Fruit fly (Drosophila melanogaster) whole organism, embryonic: ENCODE data around the gene CG14650.

Experiments used
- CG10274 ChIP-seq: fragments of 200-800 bp; sonication (Bioruptor generic); optimal IDR thresholded peaks from 3 replicates; lab custom pipeline; 2017; ENCODE audit warnings: missing biosample characterization, mild to moderate bottlenecking, missing genetic modification characterization
- CG11398 ChIP-seq: fragments of 200-800 bp; sonication (Bioruptor generic); optimal IDR thresholded peaks from 2 replicates; lab custom pipeline; 2016; ENCODE audit warnings: missing biosample characterization, missing genetic modification characterization
- CG13287 ChIP-seq: fragments of 200-800 bp; sonication (Bioruptor generic); IDR thresholded peaks from 2 replicates; pipeline ENCODE4 v1.3.6; 2022; ENCODE audit warnings: missing biosample characterization, missing genetic modification characterization; ENCODE audit not compliant: partially characterized antibody
- CG14965 ChIP-seq: fragments of 200-800 bp; sonication (Bioruptor generic); optimal IDR thresholded peaks from 2 replicates; lab custom pipeline; 2016; ENCODE audit warnings: missing biosample characterization, missing genetic modification characterization, borderline replicate concordance
- CG15696 ChIP-seq: fragments of 200-800 bp; sonication (Bioruptor generic); optimal IDR thresholded peaks from 2 replicates; lab custom pipeline; 2019; ENCODE audit warnings: missing biosample characterization, mild to moderate bottlenecking, missing genetic modification characterization, moderate library complexity
- CG17186 ChIP-seq: fragments of 200-800 bp; sonication (Bioruptor generic); optimal IDR thresholded peaks from 3 replicates; lab custom pipeline; 2017; ENCODE audit warnings: missing biosample characterization, missing genetic modification reagents, missing genetic modification characterization
- CG17829 ChIP-seq: fragments of 200-800 bp; optimal IDR thresholded peaks from 2 replicates; lab custom pipeline; 2019; ENCODE audit warnings: missing biosample characterization, mild to moderate bottlenecking, missing genetic modification characterization, moderate library complexity
- CG2120 ChIP-seq: fragments of 200-800 bp; sonication (Bioruptor generic); optimal IDR thresholded peaks from 3 replicates; lab custom pipeline; 2016; ENCODE audit warnings: missing biosample characterization, missing genetic modification characterization
- CG33213 ChIP-seq: fragments of 200-800 bp; sonication (Bioruptor generic); optimal IDR thresholded peaks from 3 replicates; lab custom pipeline; 2016; ENCODE audit warnings: missing biosample characterization, missing genetic modification characterization
- CG34224 ChIP-seq: fragments of 200-800 bp; sonication (Bioruptor generic); IDR thresholded peaks from 3 replicates; pipeline ENCODE4 v1.3.6; 2022; ENCODE audit warnings: missing biosample characterization, missing genetic modification characterization; ENCODE audit not compliant: partially characterized antibody
- CG4404 ChIP-seq: fragments of 200-800 bp; sonication (Bioruptor generic); IDR thresholded peaks from 2 replicates; pipeline ENCODE4 v1.3.6; 2022; ENCODE audit warnings: missing biosample characterization, missing genetic modification characterization
- CG6175 ChIP-seq: fragments of 200-800 bp; sonication (Bioruptor generic); IDR thresholded peaks from 3 replicates; pipeline ENCODE4 v1.3.6; 2022; ENCODE audit warnings: missing biosample characterization, missing genetic modification characterization
- CG6765 ChIP-seq: fragments of 200-800 bp; sonication (Bioruptor generic); optimal IDR thresholded peaks from 3 replicates; lab custom pipeline; 2017; ENCODE audit warnings: missing biosample characterization, mild to moderate bottlenecking, missing genetic modification characterization
- CG8089 ChIP-seq: fragments of 200-800 bp; sonication (Bioruptor generic); optimal IDR thresholded peaks from 3 replicates; lab custom pipeline; 2016; ENCODE audit warnings: missing biosample characterization, missing genetic modification characterization
- CG8281 ChIP-seq: fragments of 200-800 bp; sonication (Bioruptor generic); optimal IDR thresholded peaks from 2 replicates; lab custom pipeline; 2018; ENCODE audit warnings: missing biosample characterization, mild to moderate bottlenecking, missing genetic modification characterization, moderate library complexity
- CG8290 ChIP-seq, 3 experiments: fragments of 200-800 bp; sonication (Bioruptor generic); optimal IDR thresholded peaks; 2 replicates each; lab custom pipeline; 2016 to 2019; ENCODE audit warnings: missing biosample characterization in 3 of 3, missing genetic modification characterization in 3 of 3, mild to moderate bottlenecking in 2 of 3, moderate library complexity in 1 of 3
- CG9932 ChIP-seq: fragments of 200-800 bp; sonication (Bioruptor generic); IDR thresholded peaks from 2 replicates; pipeline ENCODE4 v1.3.6; 2022; ENCODE audit warnings: missing biosample characterization, missing genetic modification characterization
- Dad ChIP-seq: fragments of 200-800 bp; sonication (Bioruptor generic); optimal IDR thresholded peaks from 3 replicates; lab custom pipeline; 2016; ENCODE audit warnings: missing biosample characterization, missing genetic modification characterization
- ERR ChIP-seq: fragments of 200-800 bp; sonication (Bioruptor generic); optimal IDR thresholded peaks from 2 replicates; lab custom pipeline; 2016; ENCODE audit warnings: missing biosample characterization, missing genetic modification characterization
- Ets65A ChIP-seq: fragments of 200-800 bp; sonication (Bioruptor generic); peaks from one replicate; lab custom pipeline; 2016; ENCODE audit warnings: missing biosample characterization, missing genetic modification characterization
- Gsc ChIP-seq: fragments of 200-800 bp; sonication (Bioruptor generic); IDR thresholded peaks from 2 replicates; pipeline ENCODE4 v1.3.6; 2022; ENCODE audit warnings: missing biosample characterization, missing genetic modification characterization
- HLH54F ChIP-seq: fragments of 200-800 bp; sonication (Bioruptor generic); optimal IDR thresholded peaks from 3 replicates; lab custom pipeline; 2016; ENCODE audit warnings: missing biosample characterization, missing genetic modification characterization
- HmgD ChIP-seq: fragments of 200-800 bp; sonication (Bioruptor generic); optimal IDR thresholded peaks from 3 replicates; lab custom pipeline; 2016; ENCODE audit warnings: missing biosample characterization, missing genetic modification characterization
- Hmr ChIP-seq: fragments of 200-800 bp; sonication (Bioruptor generic); optimal IDR thresholded peaks from 3 replicates; lab custom pipeline; 2017; ENCODE audit warnings: mild to moderate bottlenecking, missing biosample characterization, missing genetic modification reagents, missing genetic modification characterization
- Lhr ChIP-seq: fragments of 200-800 bp; sonication (Bioruptor generic); optimal IDR thresholded peaks from 3 replicates; lab custom pipeline; 2017; ENCODE audit warnings: mild to moderate bottlenecking, missing biosample characterization, missing genetic modification reagents, missing genetic modification characterization
- NFAT ChIP-seq: fragments of 200-800 bp; sonication (Bioruptor generic); IDR thresholded peaks from 2 replicates; pipeline ENCODE4 v1.3.6; 2022; ENCODE audit warnings: missing biosample characterization, missing genetic modification characterization
- Nf-YA ChIP-seq: fragments of 200-800 bp; sonication (Bioruptor generic); IDR thresholded peaks from 2 replicates; pipeline ENCODE4 v1.3.6; 2022; ENCODE audit warnings: missing biosample characterization, missing genetic modification characterization
- NfI ChIP-seq: fragments of 200-800 bp; sonication (Bioruptor generic); optimal IDR thresholded peaks from 3 replicates; lab custom pipeline; 2018; ENCODE audit warnings: missing biosample characterization, mild to moderate bottlenecking, missing genetic modification characterization, moderate library complexity
- Sox102F ChIP-seq: fragments of 200-800 bp; sonication (Bioruptor generic); optimal IDR thresholded peaks from 2 replicates; lab custom pipeline; 2018; ENCODE audit warnings: missing biosample characterization, mild to moderate bottlenecking, missing genetic modification characterization, moderate library complexity
- Trl ChIP-seq, 3 experiments: fragments of >200 bp in 2 of 3; fragments of 200-800 bp in 1 of 3; sonication (Bioruptor generic) in 1 of 3; optimal IDR thresholded peaks; 2 replicates in 1 of 3; 3 replicates in 2 of 3; lab custom pipeline; 2016 to 2017; ENCODE audit warnings: missing biosample characterization in 1 of 3, missing genetic modification characterization in 1 of 3
- az2 ChIP-seq: fragments of 200-800 bp; sonication (Bioruptor generic); optimal IDR thresholded peaks from 3 replicates; lab custom pipeline; 2016; ENCODE audit warnings: missing biosample characterization, missing genetic modification characterization
- danr ChIP-seq: fragments of 200-800 bp; sonication (Bioruptor generic); IDR thresholded peaks from 2 replicates; pipeline ENCODE4 v1.3.6; 2022; ENCODE audit warnings: missing biosample characterization, missing genetic modification characterization
- en ChIP-seq: fragments of 200-800 bp; sonication (Bioruptor generic); optimal IDR thresholded peaks from 2 replicates; lab custom pipeline; 2016; ENCODE audit warnings: missing biosample characterization, missing genetic modification characterization
- eve ChIP-seq, 2 experiments: fragments of >200 bp; optimal IDR thresholded peaks; 2 replicates each; lab custom pipeline; 2017; ENCODE audit warnings: missing biosample characterization in 2 of 2, missing genetic modification characterization in 2 of 2
- fd96Cb ChIP-seq: fragments of 200-800 bp; sonication (Bioruptor generic); optimal IDR thresholded peaks from 2 replicates; lab custom pipeline; 2018; ENCODE audit warnings: missing biosample characterization, mild to moderate bottlenecking, missing genetic modification characterization, moderate library complexity
- gcm ChIP-seq: fragments of 200-800 bp; sonication (Bioruptor generic); optimal IDR thresholded peaks from 2 replicates; lab custom pipeline; 2019; ENCODE audit warnings: missing biosample characterization, mild to moderate bottlenecking, missing genetic modification characterization, moderate library complexity
- gem ChIP-seq: fragments of 200-800 bp; sonication (Bioruptor generic); optimal IDR thresholded peaks from 2 replicates; lab custom pipeline; 2019; ENCODE audit warnings: missing biosample characterization, mild to moderate bottlenecking, missing genetic modification characterization, moderate library complexity
- her ChIP-seq: fragments of 200-800 bp; sonication (Bioruptor generic); optimal IDR thresholded peaks from 2 replicates; lab custom pipeline; 2016; ENCODE audit warnings: missing biosample characterization, missing genetic modification characterization
- jumu ChIP-seq: fragments of 200-800 bp; sonication (Bioruptor generic); optimal IDR thresholded peaks from 3 replicates; lab custom pipeline; 2016; ENCODE audit warnings: missing biosample characterization, missing genetic modification characterization
- kni ChIP-seq: fragments of 200-800 bp; sonication (Bioruptor generic); optimal IDR thresholded peaks from 3 replicates; lab custom pipeline; 2017; ENCODE audit warnings: mild to moderate bottlenecking, missing biosample characterization, missing genetic modification reagents, missing genetic modification characterization
- luna ChIP-seq: fragments of 200-800 bp; sonication (Bioruptor generic); optimal IDR thresholded peaks from 2 replicates; lab custom pipeline; 2016; ENCODE audit warnings: missing biosample characterization, missing genetic modification characterization
- odd ChIP-seq: fragments of 200-800 bp; sonication (Bioruptor generic); optimal IDR thresholded peaks from 2 replicates; lab custom pipeline; 2017; ENCODE audit warnings: missing biosample characterization, mild to moderate bottlenecking, missing genetic modification characterization
- pnt ChIP-seq: fragments of 200-800 bp; sonication (Bioruptor generic); optimal IDR thresholded peaks from 3 replicates; lab custom pipeline; 2016; ENCODE audit warnings: missing biosample characterization, missing genetic modification characterization
- pum ChIP-seq: fragments of 200-800 bp; sonication (Bioruptor generic); optimal IDR thresholded peaks from 2 replicates; lab custom pipeline; 2016; ENCODE audit warnings: missing biosample characterization, missing genetic modification characterization
- rib ChIP-seq: fragments of 200-800 bp; sonication (Bioruptor generic); IDR thresholded peaks from 2 replicates; pipeline ENCODE4 v1.3.6; 2022; ENCODE audit warnings: missing biosample characterization, missing genetic modification characterization
- sc ChIP-seq, 3 experiments: fragments of >200 bp in 2 of 3; fragments of 200-800 bp in 1 of 3; sonication (Bioruptor generic) in 1 of 3; optimal IDR thresholded peaks; 2 replicates in 2 of 3; 3 replicates in 1 of 3; lab custom pipeline; 2017; ENCODE audit warnings: mild to moderate bottlenecking in 1 of 3, missing biosample characterization in 1 of 3, missing genetic modification characterization in 1 of 3, missing genetic modification reagents in 1 of 3
- slp2 ChIP-seq: fragments of 200-800 bp; sonication (Bioruptor generic); optimal IDR thresholded peaks from 2 replicates; lab custom pipeline; 2016; ENCODE audit warnings: missing biosample characterization, missing genetic modification characterization
- tgo ChIP-seq: fragments of 200-800 bp; sonication (Bioruptor generic); IDR thresholded peaks from 3 replicates; pipeline ENCODE4 v1.3.6; 2022; ENCODE audit warnings: missing biosample characterization, missing genetic modification characterization
- usp ChIP-seq: fragments of >200 bp; optimal IDR thresholded peaks from 2 replicates; lab custom pipeline; 2017; ENCODE audit warnings: missing biosample characterization, missing genetic modification characterization
- zen ChIP-seq: fragments of 200-800 bp; sonication (Bioruptor generic); optimal IDR thresholded peaks from 3 replicates; lab custom pipeline; 2018; ENCODE audit warnings: missing biosample characterization, mild to moderate bottlenecking, missing genetic modification characterization, moderate library complexity

CG14650 gene

dm6 chr3R:4387490-4387889 is 49.7 kb upstream of the CG14650 start, which contains the start of gene tub (continued):
- no peak for TF ChIP-seq Gsc
- peak; percentile 65 for TF ChIP-seq CG2120
- TF ChIP-seq fd96Cb (tag; lab: Kevin White, UChicago): no peak
- no peak for TF ChIP-seq usp
- no peak for TF ChIP-seq CG10274 (GFP tag; lab: Kevin White, UChicago)
- TF ChIP-seq CG33213: peak; percentile 14
- TF ChIP-seq NFAT (GFP tag; lab: Robert Waterston, UW): no peak
- no peak for TF ChIP-seq CG8281
- peak; percentile 28 for TF ChIP-seq Dad (GFP tag; lab: Kevin White, UChicago)
- TF ChIP-seq az2 (GFP tag; lab: Kevin White, UChicago): peak; percentile 35
- peak; percentile 67 for TF ChIP-seq zen (tag; lab: Kevin White, UChicago)
- TF ChIP-seq CG8089 (GFP tag; lab: Kevin White, UChicago): peak; percentile 1
- TF ChIP-seq Sox102F: no peak
- TF ChIP-seq rib (GFP tag; lab: Robert Waterston, UW): no peak
- TF ChIP-seq Trl (optimal IDR thresholded peaks at IDR 0.05; lab: Kevin White, UChicago): peak in 1 of 2 experiments; percentile 7
- peak; percentile 10 for TF ChIP-seq Trl (GFP tag; optimal IDR thresholded peaks at IDR 0.05; lab: Kevin White, UChicago)
- peak; percentile 62 for TF ChIP-seq Lhr (GFP tag; lab: Kevin White, UChicago)
- TF ChIP-seq Nf-YA (GFP tag; lab: Robert Waterston, UW): no peak
- TF ChIP-seq kni: no peak
- TF ChIP-seq HmgD (GFP tag; lab: Kevin White, UChicago): peak; percentile 67
- peak; percentile 52; the same call in 1 of the 2 replicates for TF ChIP-seq CG13287 (GFP tag; lab: Robert Waterston, UW)
- no peak for TF ChIP-seq CG6765 (GFP tag; lab: Kevin White, UChicago)
- no peak for TF ChIP-seq en (GFP tag; lab: Kevin White, UChicago)
- peak; percentile 13 for TF ChIP-seq jumu
- TF ChIP-seq ERR (GFP tag; lab: Kevin White, UChicago): no peak
- TF ChIP-seq HLH54F (GFP tag; lab: Kevin White, UChicago): peak; percentile 28
- TF ChIP-seq eve (GFP tag; optimal IDR thresholded peaks at IDR 0.05; lab: Kevin White, UChicago): no peak
- peak; percentile 40 for TF ChIP-seq odd
- TF ChIP-seq CG11398 (GFP tag; lab: Kevin White, UChicago): peak; percentile 30
- TF ChIP-seq CG9932: no peak
- no peak for TF ChIP-seq tgo (GFP tag; lab: Robert Waterston, UW)
- TF ChIP-seq gem (tag; lab: Kevin White, UChicago): no peak
- TF ChIP-seq Hmr (GFP tag; lab: Kevin White, UChicago): no peak
- TF ChIP-seq CG8290 (GFP tag; optimal IDR thresholded peaks at IDR 0.05; lab: Kevin White, UChicago): peak; percentile 30
- TF ChIP-seq CG8290 (tag; optimal IDR thresholded peaks at IDR 0.05; lab: Kevin White, UChicago): peak in 1 of 2 experiments; percentile 82
- TF ChIP-seq pnt (GFP tag; lab: Kevin White, UChicago): no peak
- TF ChIP-seq CG4404 (GFP tag; lab: Robert Waterston, UW): no peak
- peak; percentile 38 for TF ChIP-seq CG17186 (GFP tag; lab: Kevin White, UChicago)
- TF ChIP-seq gcm (GFP tag; lab: Kevin White, UChicago): no peak
- TF ChIP-seq luna: no peak
- no peak for TF ChIP-seq slp2 (GFP tag; lab: Kevin White, UChicago)
- peak; percentile 59 for TF ChIP-seq NfI (GFP tag; lab: Kevin White, UChicago)
- no peak for TF ChIP-seq CG15696
- peak; percentile 23 for TF ChIP-seq her
- 0 out of 3 replicates have a peak, but pooled peaks have one; percentile 30 for TF ChIP-seq CG34224
- TF ChIP-seq CG6175: no peak
- no peak for TF ChIP-seq sc (optimal IDR thresholded peaks at IDR 0.05; lab: Kevin White, UChicago)
- no peak for TF ChIP-seq sc (GFP tag; optimal IDR thresholded peaks at IDR 0.05; lab: Kevin White, UChicago)
- no peak for TF ChIP-seq danr
- TF ChIP-seq CG14965: no peak
- no peak for TF ChIP-seq Ets65A
- peak; percentile 12 for TF ChIP-seq pum
- peak; percentile 57 for TF ChIP-seq CG17829 (tag; lab: Kevin White, UChicago)
